Worm (Caenorhabditis elegans) whole organism, L4 larva: ENCODE measurements around the gene C15H9.9.

Experiments
- F49E8.2 ChIP-seq: sonication (generic microtip); optimal IDR thresholded peaks from 2 replicates; lab custom pipeline; 2016; ENCODE audit warnings: missing compliant biosample characterization, mild to moderate bottlenecking, missing genetic modification characterization, borderline replicate concordance
- T20F7.1 ChIP-seq: fragments of 200-800 bp; sonication (Bioruptor generic); optimal IDR thresholded peaks from 2 replicates; lab custom pipeline; 2018; ENCODE audit warnings: mild to moderate bottlenecking, missing genetic modification characterization, missing compliant biosample characterization
- Y105C5A.15 ChIP-seq: fragments of 200-800 bp; sonication (Bioruptor generic); IDR thresholded peaks from 2 replicates; pipeline ENCODE4 v1.3.6; 2022; ENCODE audit warnings: missing genetic modification characterization, missing compliant biosample characterization
- Y48G9A.11 ChIP-seq: fragments of 200-800 bp; sonication (Bioruptor generic); IDR thresholded peaks from 2 replicates; pipeline ENCODE4 v1.3.6; 2022; ENCODE audit warnings: missing genetic modification reagents, missing genetic modification characterization, missing compliant biosample characterization
- ama-1 ChIP-seq: fragments of 150-350 bp; optimal IDR thresholded peaks from 2 replicates; lab custom pipeline; 2014; ENCODE audit warnings: inconsistent platforms, mixed read lengths
- ceh-20 ChIP-seq: fragments of 200-800 bp; sonication (Bioruptor generic); IDR thresholded peaks from 2 replicates; pipeline ENCODE4 v1.3.6; 2022; ENCODE audit warnings: missing genetic modification reagents, missing genetic modification characterization, missing compliant biosample characterization
- ceh-32 ChIP-seq: sonication (generic microtip); optimal IDR thresholded peaks from 2 replicates; lab custom pipeline; 2016; ENCODE audit warnings: mild to moderate bottlenecking, missing genetic modification characterization, missing compliant biosample characterization; ENCODE audit not compliant: poor library complexity
- ceh-44 ChIP-seq: fragments of 200-800 bp; sonication (Bioruptor generic); IDR thresholded peaks from 2 replicates; pipeline ENCODE4 v1.3.6; 2022; ENCODE audit warnings: missing genetic modification reagents, missing genetic modification characterization, missing compliant biosample characterization
- ceh-62 ChIP-seq: sonication (generic microtip); optimal IDR thresholded peaks from 2 replicates; lab custom pipeline; 2017; ENCODE audit warnings: missing biosample characterization, missing genetic modification characterization
- ces-1 ChIP-seq: fragments of 150-350 bp; sonication (generic microtip); optimal IDR thresholded peaks from 4 replicates; lab custom pipeline; 2014; ENCODE audit warnings: missing biosample characterization, missing genetic modification reagents, missing genetic modification characterization
- daf-12 ChIP-seq: fragments of 150-350 bp; optimal IDR thresholded peaks from 2 replicates; lab custom pipeline; 2014; ENCODE audit warnings: missing biosample characterization, missing genetic modification reagents, missing genetic modification characterization
- daf-16 ChIP-seq, 3 experiments: sonication (generic microtip); optimal IDR thresholded peaks; 2 replicates each; lab custom pipeline; 2016 to 2017; ENCODE audit warnings: missing genetic modification characterization in 3 of 3, missing genetic modification reagents in 3 of 3, mild to moderate bottlenecking in 2 of 3, missing compliant biosample characterization in 2 of 3, missing biosample characterization in 1 of 3, moderate library complexity in 1 of 3
- daf-19 ChIP-seq: fragments of 200-800 bp; sonication (Bioruptor generic); conservative IDR thresholded peaks from 2 replicates; pipeline ENCODE4 v1.3.6; 2022; ENCODE audit warnings: missing genetic modification characterization, missing compliant biosample characterization
- dmd-8 ChIP-seq: fragments of 200-800 bp; sonication (Bioruptor generic); IDR thresholded peaks from 2 replicates; pipeline ENCODE4 v1.3.6; 2022; ENCODE audit warnings: missing genetic modification characterization, missing compliant biosample characterization
- duxl-1 ChIP-seq: sonication (generic microtip); optimal IDR thresholded peaks from 2 replicates; lab custom pipeline; 2016; ENCODE audit warnings: mild to moderate bottlenecking, missing genetic modification characterization, moderate library complexity, missing compliant biosample characterization; ENCODE audit not compliant: poor library complexity
- dve-1 ChIP-seq: sonication (generic microtip); optimal IDR thresholded peaks from 2 replicates; lab custom pipeline; 2017; ENCODE audit warnings: antibody characterized with exemption, mild to moderate bottlenecking, missing genetic modification characterization, missing compliant biosample characterization; ENCODE audit not compliant: insufficient read depth
- fkh-10 ChIP-seq: fragments of 150-350 bp; optimal IDR thresholded peaks from 2 replicates; lab custom pipeline; 2014; ENCODE audit warnings: missing biosample characterization, missing genetic modification reagents, missing genetic modification characterization
- gei-8 ChIP-seq: fragments of 200-800 bp; sonication (Bioruptor generic); optimal IDR thresholded peaks from 2 replicates; lab custom pipeline; 2018; ENCODE audit warnings: mild to moderate bottlenecking, missing genetic modification characterization, missing compliant biosample characterization
- hif-1 ChIP-seq, 2 experiments: sonication (generic microtip); optimal IDR thresholded peaks; 2 replicates each; lab custom pipeline; 2016 to 2017; ENCODE audit warnings: missing compliant biosample characterization in 2 of 2, missing genetic modification characterization in 2 of 2, missing genetic modification reagents in 2 of 2, missing genotype in 2 of 2, mild to moderate bottlenecking in 1 of 2
- hlh-30 ChIP-seq: sonication (generic microtip); optimal IDR thresholded peaks from 2 replicates; lab custom pipeline; 2017; ENCODE audit warnings: antibody characterized with exemption, mild to moderate bottlenecking, missing genetic modification characterization, missing compliant biosample characterization; ENCODE audit not compliant: insufficient read depth
- jun-1 ChIP-seq: fragments of 150-350 bp; optimal IDR thresholded peaks from 2 replicates; lab custom pipeline; 2014; ENCODE audit warnings: missing biosample characterization, missing genetic modification reagents, missing genetic modification characterization
- lin-13 ChIP-seq: fragments of 150-350 bp; optimal IDR thresholded peaks from 2 replicates; lab custom pipeline; 2014; ENCODE audit warnings: missing biosample characterization, missing genetic modification reagents, missing genetic modification characterization
- lin-15B ChIP-seq: fragments of 150-350 bp; sonication (generic microtip); optimal IDR thresholded peaks from 3 replicates; lab custom pipeline; 2014; ENCODE audit warnings: missing biosample characterization, missing genetic modification characterization
- lin-38 ChIP-seq: fragments of 200-800 bp; sonication (Bioruptor generic); IDR thresholded peaks from 2 replicates; pipeline ENCODE4 v1.3.6; 2022; ENCODE audit warnings: missing genetic modification reagents, missing genetic modification characterization, missing compliant biosample characterization
- lsy-2 ChIP-seq, 2 experiments: fragments of 150-350 bp in 1 of 2; sonication (generic microtip) in 1 of 2; optimal IDR thresholded peaks; 2 replicates each; lab custom pipeline; 2014 to 2017; ENCODE audit warnings: missing biosample characterization in 2 of 2, missing genetic modification characterization in 2 of 2
- mes-2 ChIP-seq: sonication (generic microtip); optimal IDR thresholded peaks from 2 replicates; lab custom pipeline; 2016; ENCODE audit warnings: missing genotype, mild to moderate bottlenecking, missing genetic modification characterization, missing compliant biosample characterization; ENCODE audit not compliant: poor library complexity, severe bottlenecking
- nhr-102 ChIP-seq: sonication (generic microtip); optimal IDR thresholded peaks from 2 replicates; lab custom pipeline; 2016; ENCODE audit warnings: mild to moderate bottlenecking, missing genetic modification characterization, moderate library complexity, missing compliant biosample characterization
- nhr-237 ChIP-seq: sonication (generic microtip); optimal IDR thresholded peaks from 2 replicates; lab custom pipeline; 2017; ENCODE audit warnings: missing biosample characterization, missing genetic modification characterization
- nhr-25 ChIP-seq: sonication (generic microtip); optimal IDR thresholded peaks from 2 replicates; lab custom pipeline; 2017; ENCODE audit warnings: missing genetic modification characterization, mild to moderate bottlenecking, missing compliant biosample characterization, antibody characterized with exemption, moderate library complexity, borderline replicate concordance; ENCODE audit not compliant: insufficient read depth
- nhr-6 ChIP-seq: fragments of 150-350 bp; optimal IDR thresholded peaks from 2 replicates; lab custom pipeline; 2014; ENCODE audit warnings: missing biosample characterization, missing genetic modification characterization
- nhr-76 ChIP-seq: fragments of 150-350 bp; optimal IDR thresholded peaks from 2 replicates; lab custom pipeline; 2014; ENCODE audit warnings: missing biosample characterization, missing genetic modification characterization
- pha-4 ChIP-seq, 2 experiments: fragments of 150-350 bp in 1 of 2; fragments of 200-800 bp in 1 of 2; sonication (Bioruptor generic) in 1 of 2; IDR thresholded peaks in 1 of 2; optimal IDR thresholded peaks in 1 of 2; 2 replicates each; pipeline versions ENCODE4 v1.3.6 to Lab custom; 2014 to 2022; ENCODE audit warnings: missing genetic modification characterization in 2 of 2, missing genetic modification reagents in 2 of 2, missing biosample characterization in 1 of 2, missing compliant biosample characterization in 1 of 2
- pqm-1 ChIP-seq: sonication (generic microtip); optimal IDR thresholded peaks from 2 replicates; lab custom pipeline; 2017; ENCODE audit warnings: missing biosample characterization, missing genetic modification characterization
- sdz-12 ChIP-seq: fragments of 200-800 bp; sonication (Bioruptor generic); optimal IDR thresholded peaks from 2 replicates; lab custom pipeline; 2018; ENCODE audit warnings: mild to moderate bottlenecking, missing genetic modification characterization, missing compliant biosample characterization
- snpc-1.2 ChIP-seq: fragments of 200-800 bp; sonication (Bioruptor generic); IDR thresholded peaks from 2 replicates; pipeline ENCODE4 v1.3.6; 2022; ENCODE audit warnings: missing genetic modification reagents, missing genetic modification characterization, missing compliant biosample characterization
- tag-97 ChIP-seq: fragments of 200-800 bp; sonication (Bioruptor generic); IDR thresholded peaks from 2 replicates; pipeline ENCODE4 v1.3.6; 2022; ENCODE audit warnings: missing genetic modification characterization, missing compliant biosample characterization
- vab-7 ChIP-seq: fragments of 200-800 bp; sonication (Bioruptor generic); IDR thresholded peaks from 2 replicates; pipeline ENCODE4 v1.3.6; 2022; ENCODE audit warnings: missing genetic modification reagents, missing genetic modification characterization, missing compliant biosample characterization
- zip-11 ChIP-seq: fragments of 200-800 bp; sonication (Bioruptor generic); IDR thresholded peaks from 2 replicates; pipeline ENCODE4 v1.3.6; 2022; ENCODE audit warnings: missing genetic modification characterization, missing compliant biosample characterization
- zip-2 ChIP-seq: fragments of 150-350 bp; optimal IDR thresholded peaks from 2 replicates; lab custom pipeline; 2014; ENCODE audit warnings: missing biosample characterization, missing genetic modification characterization

Gene C15H9.9

DNA sequence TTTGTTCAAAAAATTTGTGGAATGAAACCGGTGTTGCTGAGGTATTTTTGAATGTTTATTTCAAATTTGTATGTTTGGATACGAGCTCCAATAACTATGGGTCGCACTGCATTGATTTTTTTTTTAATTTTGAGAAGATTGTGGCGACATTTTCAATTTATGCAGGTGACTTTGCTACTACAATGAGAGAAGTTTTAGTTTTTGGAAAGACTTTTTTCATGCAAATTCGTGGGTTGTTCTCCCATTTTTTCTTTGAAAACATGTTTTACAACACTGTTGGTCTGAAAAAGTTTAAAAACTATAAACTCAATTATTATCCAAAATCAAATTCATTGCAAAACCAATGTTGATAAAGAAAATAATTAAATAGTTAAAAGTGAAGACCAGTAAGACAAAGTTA, 39.4 kb downstream of the C15H9.9 start (continued):
- no peak for TF ChIP-seq gei-8
- TF ChIP-seq tag-97 (GFP tag; lab: Robert Waterston, UW): no peak
- TF ChIP-seq F49E8.2: no peak
- no peak for TF ChIP-seq Y48G9A.11
- no peak for TF ChIP-seq lin-13 (GFP tag; lab: Kevin White, UChicago)
- TF ChIP-seq ceh-62 (tag; lab: Kevin White, UChicago): no peak
- peak; percentile 76 for TF ChIP-seq nhr-102 (tag; lab: Kevin White, UChicago)
- no peak for TF ChIP-seq daf-12
- no peak for TF ChIP-seq daf-16 (GFP tag; optimal IDR thresholded peaks at IDR 0.05; lab: Kevin White, UChicago)
- peak; percentile 16 for TF ChIP-seq daf-16 (tag; optimal IDR thresholded peaks at IDR 0.05; lab: Kevin White, UChicago)
- no peak for TF ChIP-seq hif-1 (tag; optimal IDR thresholded peaks at IDR 0.05; lab: Kevin White, UChicago)
- TF ChIP-seq lin-38 (GFP tag; lab: Robert Waterston, UW): peak; percentile 38
- TF ChIP-seq mes-2 (tag; lab: Kevin White, UChicago): peak; percentile 59
- TF ChIP-seq sdz-12: no peak
- no peak for TF ChIP-seq jun-1 (tag; lab: Kevin White, UChicago)
- TF ChIP-seq T20F7.1 (GFP tag; lab: Kevin White, UChicago): peak; percentile 13
- TF ChIP-seq dve-1 (tag; lab: Kevin White, UChicago): peak; percentile 75
- peak; percentile 71 for TF ChIP-seq duxl-1 (tag; lab: Kevin White, UChicago)
- no peak for TF ChIP-seq ama-1
- TF ChIP-seq nhr-76 (tag; lab: Kevin White, UChicago): no peak
- TF ChIP-seq lsy-2 (tag; optimal IDR thresholded peaks at IDR 0.05; lab: Kevin White, UChicago): peak in 1 of 2 experiments; percentile 50
- TF ChIP-seq Y105C5A.15 (GFP tag; lab: Robert Waterston, UW): no peak
- TF ChIP-seq nhr-6 (tag; lab: Kevin White, UChicago): no peak
- TF ChIP-seq pha-4 (GFP tag; IDR thresholded peaks at IDR 0.05; lab: Robert Waterston, UW): peak; percentile 59; the same call in 1 of the 2 replicates
- TF ChIP-seq pha-4 (tag; optimal IDR thresholded peaks at IDR 0.05; lab: Kevin White, UChicago): no peak
- TF ChIP-seq ceh-20 (GFP tag; lab: Robert Waterston, UW): no peak
- TF ChIP-seq zip-2 (tag; lab: Kevin White, UChicago): no peak
- TF ChIP-seq fkh-10 (GFP tag; lab: Kevin White, UChicago): no peak
- TF ChIP-seq lin-15B (tag; lab: Kevin White, UChicago): no peak
- TF ChIP-seq nhr-25 (tag; lab: Kevin White, UChicago): no peak
- TF ChIP-seq ceh-44 (GFP tag; lab: Robert Waterston, UW): no peak

DNA sequence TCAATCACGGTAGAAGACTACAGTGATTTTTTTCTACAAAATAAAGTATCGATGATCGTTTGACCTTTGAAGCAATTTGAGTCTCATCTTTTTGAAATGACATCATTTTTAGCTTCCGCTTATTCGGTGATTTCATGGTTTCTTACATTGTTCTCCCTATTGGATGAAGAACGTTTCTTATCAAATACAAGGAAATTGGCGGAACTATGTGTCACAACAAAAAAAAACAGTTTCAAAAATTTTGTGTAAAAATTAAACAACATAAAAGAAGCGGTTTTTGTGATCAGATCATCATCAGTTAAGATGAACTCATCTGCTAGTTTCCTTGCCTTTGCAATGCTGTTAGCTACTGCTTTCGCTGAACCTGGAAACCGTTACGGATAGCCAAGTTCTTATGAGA, 40.4 kb downstream of the C15H9.9 start, which contains the start of gene C45B2.8:
Gene C45B2.8 (plus strand): TSS at position 301 of the 400 bp plus-strand sequence.
- TF ChIP-seq nhr-102 (tag; lab: Kevin White, UChicago): no peak
- no peak for TF ChIP-seq dmd-8
- no peak for TF ChIP-seq hlh-30
- no peak for TF ChIP-seq fkh-10 (GFP tag; lab: Kevin White, UChicago)
- no peak for TF ChIP-seq pqm-1 (tag; lab: Kevin White, UChicago)
- no peak for TF ChIP-seq Y48G9A.11

DNA sequence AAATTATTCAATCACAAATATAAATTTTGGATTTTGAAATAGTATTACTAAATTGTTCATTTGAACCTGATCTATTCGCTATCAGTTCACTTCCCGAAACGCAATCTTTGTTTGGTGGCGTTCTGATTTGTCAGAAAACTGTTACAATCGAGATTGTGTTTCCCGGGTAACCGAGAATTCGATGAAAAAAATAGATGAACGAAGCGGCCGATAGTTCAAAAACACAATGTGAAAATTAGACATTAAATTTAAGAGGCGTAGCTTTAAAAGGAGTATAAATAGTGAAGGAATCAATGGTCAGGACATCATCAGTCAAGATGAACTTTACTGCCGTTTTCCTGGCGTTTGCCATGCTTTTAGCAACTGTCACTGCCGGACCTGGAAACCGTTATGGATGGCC, 42.3 kb downstream of the C15H9.9 start, which contains the start of gene C45B2.1:
Gene C45B2.1 (plus strand): TSS at position 301 of the 400 bp plus-strand sequence.
- no peak for TF ChIP-seq ces-1 (GFP tag; lab: Kevin White, UChicago)
- no peak for TF ChIP-seq ceh-32 (tag; lab: Kevin White, UChicago)
- no peak for TF ChIP-seq lin-38 (GFP tag; lab: Robert Waterston, UW)
- TF ChIP-seq snpc-1.2: no peak
- TF ChIP-seq daf-19 (GFP tag; lab: Robert Waterston, UW): no peak
- no peak for TF ChIP-seq nhr-6 (tag; lab: Kevin White, UChicago)
- no peak for TF ChIP-seq nhr-237 (tag; lab: Kevin White, UChicago)
- TF ChIP-seq vab-7 (GFP tag; lab: Robert Waterston, UW): no peak
- TF ChIP-seq zip-11 (GFP tag; lab: Robert Waterston, UW): no peak
